Worm (Caenorhabditis elegans): ENCODE results near the gene T19H5.7.

- TF ChIP-seq tbx-37 (GFP tag; conservative IDR thresholded peaks at IDR 0.05), result no peak
- no peak for TF ChIP-seq ceh-13 (GFP tag; optimal IDR thresholded peaks at IDR 0.05)
- no peak for TF ChIP-seq ama-1 (optimal IDR thresholded peaks at IDR 0.05)
- no peak for TF ChIP-seq B0310.2 (tag; optimal IDR thresholded peaks at IDR 0.05)
- no peak for TF ChIP-seq ceh-36 (tag; optimal IDR thresholded peaks at IDR 0.05)
- TF ChIP-seq scrt-1 (GFP tag; IDR thresholded peaks at IDR 0.05), result no peak
- TF ChIP-seq flt-1 (GFP tag; IDR thresholded peaks at IDR 0.05), result no peak
- TF ChIP-seq ets-7 (tag; optimal IDR thresholded peaks at IDR 0.05), result no peak
- no peak for TF ChIP-seq tbx-11 (GFP tag; IDR thresholded peaks at IDR 0.05)
- TF ChIP-seq hmg-4 (GFP tag; optimal IDR thresholded peaks at IDR 0.05), result no peak
- TF ChIP-seq pes-1 (GFP tag; IDR thresholded peaks at IDR 0.05), result no peak
- no peak for TF ChIP-seq hnd-1 (tag; optimal IDR thresholded peaks at IDR 0.05)
- TF ChIP-seq F13C5.2 (tag; optimal IDR thresholded peaks at IDR 0.05), result no peak
Observed at ce11 chrII:9522986-9523385, 43.1 kb upstream of the T19H5.7 start, which contains the start of gene AH6.17.

Measured in whole organism, early embryonic.